Worm (Caenorhabditis elegans) whole organism, early embryonic: ENCODE results near the gene Y94H6A.7.

Source experiments
- hnd-1 ChIP-seq: sonication (generic microtip); optimal IDR thresholded peaks from 2 replicates; lab custom pipeline; 2016; ENCODE audit warnings: missing genetic modification characterization, missing compliant biosample characterization
- pes-1 ChIP-seq: fragments of 200-800 bp; sonication (Bioruptor generic); IDR thresholded peaks from 2 replicates; pipeline ENCODE4 v1.3.6; 2022; ENCODE audit warnings: missing genetic modification reagents, missing genetic modification characterization, missing compliant biosample characterization
- sea-1 ChIP-seq: fragments of 200-800 bp; sonication (Bioruptor generic); conservative IDR thresholded peaks from 2 replicates; pipeline ENCODE4 v1.3.6; 2022; ENCODE audit warnings: missing genetic modification characterization, missing compliant biosample characterization
- tbx-37 ChIP-seq: fragments of 200-800 bp; sonication (Bioruptor generic); conservative IDR thresholded peaks from 2 replicates; pipeline ENCODE4 v1.3.6; 2022; ENCODE audit warnings: missing genetic modification reagents, missing genetic modification characterization, missing compliant biosample characterization

DNA sequence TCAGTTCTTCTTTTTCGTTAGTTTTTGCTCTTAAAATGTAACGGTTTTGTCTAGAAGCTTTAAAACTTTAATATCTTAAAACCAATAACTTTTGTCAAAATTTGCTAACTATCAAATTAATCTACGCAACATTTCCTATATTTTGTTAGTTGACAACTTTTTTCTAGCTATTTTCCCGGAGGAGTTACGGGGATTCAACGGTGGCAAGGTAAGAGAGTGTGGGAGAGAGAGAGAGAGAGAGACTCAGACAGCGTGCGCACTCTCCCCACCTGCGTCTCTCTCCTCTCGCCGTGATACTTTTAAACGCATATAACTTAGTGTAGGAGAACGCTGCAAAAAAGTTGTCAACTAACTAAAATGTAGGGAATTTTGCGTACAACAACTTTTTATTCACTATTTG, 37.2 kb upstream of the Y94H6A.7 start:
- TF ChIP-seq hnd-1: no peak
- TF ChIP-seq sea-1 (GFP tag; lab: Robert Waterston, UW): no peak
- TF ChIP-seq pes-1 (GFP tag; lab: Robert Waterston, UW): no peak
- TF ChIP-seq tbx-37: no peak
